Worm (Caenorhabditis elegans): ENCODE results near the gene fbxc-26.

DNA sequence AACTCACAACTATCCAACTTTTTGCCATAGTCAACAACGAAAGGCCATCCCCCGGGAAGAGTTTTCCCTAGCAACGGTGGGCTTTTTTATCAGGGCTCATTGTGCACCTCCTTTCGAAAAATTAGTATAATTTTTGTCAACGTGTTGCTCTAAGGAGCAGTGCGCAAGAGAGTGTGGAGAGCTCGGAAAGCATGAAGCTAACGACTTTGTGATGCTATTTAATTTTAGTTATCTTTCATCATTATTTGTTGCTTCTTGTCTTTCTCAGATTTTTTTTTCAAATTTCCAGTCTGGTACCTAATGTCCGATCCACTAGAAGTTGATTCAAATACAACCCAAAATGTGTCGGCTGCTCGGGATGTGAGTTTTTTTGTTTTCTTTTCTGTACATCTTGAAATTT, 35.7 kb upstream of the fbxc-26 start, which contains the start of gene ceh-81:
- TF ChIP-seq tra-1 (GFP tag; IDR thresholded peaks at IDR 0.05): no peak
- no peak for TF ChIP-seq zip-2 (tag; optimal IDR thresholded peaks at IDR 0.05)
- no peak for TF ChIP-seq mdl-1 (tag; optimal IDR thresholded peaks at IDR 0.05)
- no peak for TF ChIP-seq fos-1 (tag; optimal IDR thresholded peaks at IDR 0.05)
- no peak for TF ChIP-seq F26F4.8 (GFP tag; conservative IDR thresholded peaks at IDR 0.05)
